Worm (Caenorhabditis elegans): ENCODE data around the gene C10C6.3.

Gene C10C6.3

ce11 chrIV:11458700-11459263 is 6.2 kb downstream of the C10C6.3 start:
- TF ChIP-seq Y55F3AM.14 (GFP tag; optimal IDR thresholded peaks at IDR 0.05) (no peak), nhr-10 (tag; optimal IDR thresholded peaks at IDR 0.05) (no peak), aly-2 (tag; optimal IDR thresholded peaks at IDR 0.05) (no peak), nhr-6 (tag; optimal IDR thresholded peaks at IDR 0.05) (no peak), ztf-1 (GFP tag; conservative IDR thresholded peaks at IDR 0.05) (no peak), snpc-4 (tag; optimal IDR thresholded peaks at IDR 0.05) (no peak), lsy-2 (tag; optimal IDR thresholded peaks at IDR 0.05) (no peak), nhr-11 (tag; optimal IDR thresholded peaks at IDR 0.05) (no peak), fos-1 (tag; optimal IDR thresholded peaks at IDR 0.05) (no peak), nhr-129 (tag; optimal IDR thresholded peaks at IDR 0.05) (no peak), F13H6.1 (tag; optimal IDR thresholded peaks at IDR 0.05) (no peak)

- TF ChIP-seq sma-9 (GFP tag; optimal IDR thresholded peaks at IDR 0.05): no peak
- no peak for TF ChIP-seq sma-9 (tag; optimal IDR thresholded peaks at IDR 0.05)
- no peak for TF ChIP-seq peb-1 (tag; optimal IDR thresholded peaks at IDR 0.05)
- no peak for TF ChIP-seq unc-55 (GFP tag; optimal IDR thresholded peaks at IDR 0.05)
- TF ChIP-seq fos-1 (tag; optimal IDR thresholded peaks at IDR 0.05): no peak
- TF ChIP-seq skn-1 (tag; optimal IDR thresholded peaks at IDR 0.05): no peak
These were observed 9.2 kb downstream of the C10C6.3 start for ce11 chrIV:11455824-11456223.

- TF ChIP-seq ztf-1 (GFP tag; conservative IDR thresholded peaks at IDR 0.05): no peak
- no peak for TF ChIP-seq ztf-11 (tag; optimal IDR thresholded peaks at IDR 0.05)
- TF ChIP-seq nhr-237 (tag; optimal IDR thresholded peaks at IDR 0.05): no peak
- peak; percentile 66 for TF ChIP-seq mab-5 (tag; optimal IDR thresholded peaks at IDR 0.05)
- peak; percentile 37 for TF ChIP-seq unc-55 (GFP tag; optimal IDR thresholded peaks at IDR 0.05)
These were observed 12.1 kb downstream of the C10C6.3 start for ce11 chrIV:11452928-11453327.

ce11 chrIV:11438255-11438654 is 26.8 kb downstream of the C10C6.3 start:
- TF ChIP-seq unc-39 (tag; optimal IDR thresholded peaks at IDR 0.05) (no peak), nhr-129 (tag; optimal IDR thresholded peaks at IDR 0.05) (peak; percentile 40)

- no peak for TF ChIP-seq nhr-25 (tag; optimal IDR thresholded peaks at IDR 0.05)
- no peak for TF ChIP-seq R02D3.7 (tag; optimal IDR thresholded peaks at IDR 0.05)
- no peak for TF ChIP-seq nhr-10 (tag; optimal IDR thresholded peaks at IDR 0.05)
- TF ChIP-seq unc-55 (GFP tag; optimal IDR thresholded peaks at IDR 0.05): no peak
- TF ChIP-seq nhr-6 (tag; optimal IDR thresholded peaks at IDR 0.05): no peak
- TF ChIP-seq lsy-2 (tag; optimal IDR thresholded peaks at IDR 0.05): no peak
- TF ChIP-seq mab-5 (tag; optimal IDR thresholded peaks at IDR 0.05): no peak
These were observed 29.3 kb downstream of the C10C6.3 start for ce11 chrIV:11435761-11436160.

ce11 chrIV:11434575-11434974 is 30.4 kb downstream of the C10C6.3 start:
- peak; percentile 80 for TF ChIP-seq fos-1 (tag; optimal IDR thresholded peaks at IDR 0.05)
- TF ChIP-seq crh-2 (tag; optimal IDR thresholded peaks at IDR 0.05): no peak
- no peak for TF ChIP-seq nhr-11 (tag; optimal IDR thresholded peaks at IDR 0.05)

- TF ChIP-seq nhr-129 (tag; optimal IDR thresholded peaks at IDR 0.05) (peak; percentile 80), snpc-4 (tag; optimal IDR thresholded peaks at IDR 0.05) (peak; percentile 10), crh-2 (tag; optimal IDR thresholded peaks at IDR 0.05) (peak; percentile 68), fos-1 (tag; optimal IDR thresholded peaks at IDR 0.05) (peak; percentile 49), nhr-11 (tag; optimal IDR thresholded peaks at IDR 0.05) (no peak), egl-27 (tag; optimal IDR thresholded peaks at IDR 0.05) (peak; percentile 44), blmp-1 (tag; optimal IDR thresholded peaks at IDR 0.05; ENCODE audit: insufficient read depth) (no peak), mab-5 (tag; optimal IDR thresholded peaks at IDR 0.05) (peak; percentile 49), elt-1 (tag; optimal IDR thresholded peaks at IDR 0.05) (no peak), lin-11 (tag; optimal IDR thresholded peaks at IDR 0.05) (peak; percentile 20), zag-1 (tag; optimal IDR thresholded peaks at IDR 0.05) (peak; percentile 54), sem-4 (tag; optimal IDR thresholded peaks at IDR 0.05) (peak; percentile 48), unc-55 (GFP tag; optimal IDR thresholded peaks at IDR 0.05) (peak; percentile 91), elt-3 (tag; optimal IDR thresholded peaks at IDR 0.05) (no peak), sma-9 (GFP tag; optimal IDR thresholded peaks at IDR 0.05) (peak; percentile 53), sma-9 (tag; optimal IDR thresholded peaks at IDR 0.05) (no peak), F13H6.1 (tag; optimal IDR thresholded peaks at IDR 0.05) (peak; percentile 82), nhr-25 (tag; optimal IDR thresholded peaks at IDR 0.05) (no peak), sma-3 (GFP tag; optimal IDR thresholded peaks at IDR 0.05) (peak; percentile 31), lsy-2 (tag; optimal IDR thresholded peaks at IDR 0.05) (peak; percentile 73 to 84), ceh-16 (tag; optimal IDR thresholded peaks at IDR 0.05) (no peak), ztf-4 (tag; optimal IDR thresholded peaks at IDR 0.05) (peak; percentile 55), nhr-6 (tag; optimal IDR thresholded peaks at IDR 0.05) (no peak), ztf-1 (GFP tag; conservative IDR thresholded peaks at IDR 0.05) (no peak), ama-1 (optimal IDR thresholded peaks at IDR 0.05) (no peak), lin-13 (GFP tag; optimal IDR thresholded peaks at IDR 0.05) (peak; percentile 63), gmeb-1 (tag; optimal IDR thresholded peaks at IDR 0.05) (peak; percentile 73), C34F6.9 (tag; optimal IDR thresholded peaks at IDR 0.05) (peak; percentile 90)
These were observed 31.3 kb downstream of the C10C6.3 start for ce11 chrIV:11433709-11434108.
